Fruit fly (Drosophila melanogaster): Measurements from ENCODE around the gene CG3842.
A peak's percentile ranks its signal among the peaks of the same experiment; 100 is the strongest.

Gene CG3842

DNA sequence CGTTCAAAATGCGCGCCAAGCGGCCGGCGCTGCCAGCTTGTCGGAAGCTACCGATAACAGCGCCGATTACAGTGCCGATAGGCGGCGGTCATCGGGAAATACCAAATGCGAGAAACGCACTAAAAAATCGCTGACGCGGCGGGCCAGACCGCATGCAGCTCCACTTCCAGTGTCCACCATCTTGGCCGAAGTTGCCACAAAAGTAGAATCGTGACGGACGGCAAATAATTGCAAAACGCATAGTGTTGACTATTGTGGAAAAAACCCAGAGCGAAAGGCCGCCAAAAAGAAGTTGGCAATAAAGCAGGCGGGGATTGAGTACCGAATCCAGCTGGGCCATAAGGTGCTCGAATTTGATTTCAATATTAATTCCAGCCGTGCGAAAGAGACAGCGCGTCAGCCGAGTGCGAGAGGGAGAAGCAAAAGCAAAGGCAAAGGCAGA is 9.4 kb downstream of the CG3842 start, which contains the start of gene CG3847 (continued):
- no peak for TF ChIP-seq hth (optimal IDR thresholded peaks at IDR 0.05)
- peak; percentile 19 for TF ChIP-seq p53 (GFP tag; optimal IDR thresholded peaks at IDR 0.05)
- no peak for TF ChIP-seq lbe (GFP tag; optimal IDR thresholded peaks at IDR 0.05)
- TF ChIP-seq odd (GFP tag; optimal IDR thresholded peaks at IDR 0.05) = no peak
- TF ChIP-seq CG6683 (GFP tag; optimal IDR thresholded peaks at IDR 0.05) = no peak
- TF ChIP-seq Max (GFP tag; optimal IDR thresholded peaks at IDR 0.05) = peak; percentile 13
- peak; percentile 26 for TF ChIP-seq ind (GFP tag; optimal IDR thresholded peaks at IDR 0.05)
- peak; percentile 90 for TF ChIP-seq stwl (tag; optimal IDR thresholded peaks at IDR 0.05)
- peak; percentile 64 for TF ChIP-seq Adf1 (GFP tag; IDR thresholded peaks at IDR 0.05)
- peak; percentile 67 for TF ChIP-seq jumu (GFP tag; optimal IDR thresholded peaks at IDR 0.05)
- TF ChIP-seq CG8281 (tag; optimal IDR thresholded peaks at IDR 0.05) = no peak
- TF ChIP-seq gem (tag; optimal IDR thresholded peaks at IDR 0.05) = peak; percentile 18
- TF ChIP-seq CG11398 (GFP tag; optimal IDR thresholded peaks at IDR 0.05) = no peak
- TF ChIP-seq sc (optimal IDR thresholded peaks at IDR 0.05) = no peak
- no peak for TF ChIP-seq sc (GFP tag; optimal IDR thresholded peaks at IDR 0.05)
- no peak for TF ChIP-seq exex (tag; optimal IDR thresholded peaks at IDR 0.05)
- peak; percentile 81 for TF ChIP-seq Sry-δ (GFP tag; optimal IDR thresholded peaks at IDR 0.05)
- TF ChIP-seq phol (tag; optimal IDR thresholded peaks at IDR 0.05) = peak; percentile 99
- peak; percentile 42 for TF ChIP-seq CG33557 (GFP tag; optimal IDR thresholded peaks at IDR 0.05)
- no peak for TF ChIP-seq Awh (GFP tag; IDR thresholded peaks at IDR 0.05)
- TF ChIP-seq abd-A (tag; optimal IDR thresholded peaks at IDR 0.05) = peak; percentile 51
- no peak for TF ChIP-seq ham (GFP tag; IDR thresholded peaks at IDR 0.05)
- peak; percentile 68 for TF ChIP-seq NFAT (GFP tag; IDR thresholded peaks at IDR 0.05)
- no peak for TF ChIP-seq Sox102F (GFP tag; optimal IDR thresholded peaks at IDR 0.05)
- TF ChIP-seq crp (GFP tag; optimal IDR thresholded peaks at IDR 0.05) = peak in 1 of 2 experiments; percentile 54
- TF ChIP-seq chinmo (GFP tag; IDR thresholded peaks at IDR 0.05; ENCODE audit: partially characterized antibody) = peak; percentile 85; the same call in 1 of the 4 replicates
- no peak for TF ChIP-seq Spps (tag; optimal IDR thresholded peaks at IDR 0.05)
- no peak for TF ChIP-seq Dip2 (GFP tag; IDR thresholded peaks at IDR 0.05)
- TF ChIP-seq CG6689 (GFP tag; IDR thresholded peaks at IDR 0.05) = no peak
- no peak for TF ChIP-seq ac (GFP tag; optimal IDR thresholded peaks at IDR 0.05)
- TF ChIP-seq CG2116 (GFP tag; optimal IDR thresholded peaks at IDR 0.05) = peak; percentile 84
- no peak for TF ChIP-seq vnd (GFP tag; IDR thresholded peaks at IDR 0.05; ENCODE audit: partially characterized antibody)
- peak in 1 of 2 experiments; percentile 72 for TF ChIP-seq insv (GFP tag; optimal IDR thresholded peaks at IDR 0.05)
- TF ChIP-seq nmo (GFP tag; optimal IDR thresholded peaks at IDR 0.05) = peak; percentile 69
- no peak for TF ChIP-seq seq (GFP tag; IDR thresholded peaks at IDR 0.05)
- TF ChIP-seq CG1602 (GFP tag; optimal IDR thresholded peaks at IDR 0.05) = no peak
- TF ChIP-seq Fer1 (GFP tag; optimal IDR thresholded peaks at IDR 0.05) = peak; percentile 58
- no peak for TF ChIP-seq CG14965 (GFP tag; optimal IDR thresholded peaks at IDR 0.05; ENCODE audit: borderline replicate concordance)
- peak; percentile 70 for TF ChIP-seq hbn (GFP tag; IDR thresholded peaks at IDR 0.05; ENCODE audit: partially characterized antibody)
- peak; percentile 69 for TF ChIP-seq unc-4 (GFP tag; IDR thresholded peaks at IDR 0.05; ENCODE audit: partially characterized antibody)
- no peak for TF ChIP-seq disco-r (GFP tag; optimal IDR thresholded peaks at IDR 0.05)
- peak; percentile 19 for TF ChIP-seq unpg (GFP tag; optimal IDR thresholded peaks at IDR 0.05)
- TF ChIP-seq CG2199 (GFP tag; IDR thresholded peaks at IDR 0.05) = no peak
- no peak for TF ChIP-seq CG10959 (GFP tag; IDR thresholded peaks at IDR 0.05)
- no peak for TF ChIP-seq CG12744 (GFP tag; optimal IDR thresholded peaks at IDR 0.05)
- TF ChIP-seq gro (GFP tag; optimal IDR thresholded peaks at IDR 0.05) = peak; percentile 69
- no peak for TF ChIP-seq bsh (GFP tag; optimal IDR thresholded peaks at IDR 0.05)
- peak; percentile 18 for TF ChIP-seq CG4820 (GFP tag; optimal IDR thresholded peaks at IDR 0.05)
- peak; percentile 6 for TF ChIP-seq CG2678 (tag; optimal IDR thresholded peaks at IDR 0.05)
- TF ChIP-seq Dll (GFP tag; IDR thresholded peaks at IDR 0.05; ENCODE audit: partially characterized antibody) = peak; percentile 63

All from whole organism, embryonic.